Fruit fly (Drosophila melanogaster) whole organism, embryonic: ENCODE results near the gene mldr.

Experiments used
- CG10431 ChIP-seq: fragments of 200-800 bp; sonication (Bioruptor generic); optimal IDR thresholded peaks from 3 replicates; lab custom pipeline; 2018; ENCODE audit warnings: missing biosample characterization, mild to moderate bottlenecking, missing genetic modification characterization
- CG11504 ChIP-seq: fragments of 200-800 bp; sonication (Bioruptor generic); optimal IDR thresholded peaks from 3 replicates; lab custom pipeline; 2019; ENCODE audit warnings: missing biosample characterization, mild to moderate bottlenecking, missing genetic modification characterization, moderate library complexity
- CG11723 ChIP-seq: fragments of 200-800 bp; sonication (Bioruptor generic); optimal IDR thresholded peaks from 2 replicates; lab custom pipeline; 2017; ENCODE audit warnings: missing biosample characterization, mild to moderate bottlenecking, missing genetic modification characterization
- CG12659 ChIP-seq: fragments of 200-800 bp; sonication (Bioruptor generic); optimal IDR thresholded peaks from 3 replicates; lab custom pipeline; 2017; ENCODE audit warnings: mild to moderate bottlenecking, missing biosample characterization, missing genetic modification reagents, missing genetic modification characterization
- CG1529 ChIP-seq: fragments of 200-800 bp; sonication (Bioruptor generic); optimal IDR thresholded peaks from 3 replicates; lab custom pipeline; 2018; ENCODE audit warnings: missing biosample characterization, missing genetic modification characterization
- CG15696 ChIP-seq: fragments of 200-800 bp; sonication (Bioruptor generic); optimal IDR thresholded peaks from 2 replicates; lab custom pipeline; 2019; ENCODE audit warnings: missing biosample characterization, mild to moderate bottlenecking, missing genetic modification characterization, moderate library complexity
- CG16863 ChIP-seq: fragments of 200-800 bp; sonication (Bioruptor generic); optimal IDR thresholded peaks from 3 replicates; lab custom pipeline; 2016; ENCODE audit warnings: missing biosample characterization, missing genetic modification characterization
- CG17612 ChIP-seq: fragments of 200-800 bp; sonication (Bioruptor generic); IDR thresholded peaks from 2 replicates; pipeline ENCODE4 v1.3.6; 2022; ENCODE audit warnings: missing biosample characterization, missing genetic modification characterization
- CG18619 ChIP-seq: fragments of 200-800 bp; sonication (Bioruptor generic); optimal IDR thresholded peaks from 3 replicates; lab custom pipeline; 2017; ENCODE audit warnings: missing biosample characterization, mild to moderate bottlenecking, missing genetic modification characterization
- CG2889 ChIP-seq: fragments of 200-800 bp; sonication (Bioruptor generic); IDR thresholded peaks from 3 replicates; pipeline ENCODE4 v1.3.6; 2022; ENCODE audit warnings: missing biosample characterization, missing genetic modification characterization
- CG3281 ChIP-seq: fragments of 200-800 bp; sonication (Bioruptor generic); optimal IDR thresholded peaks from 3 replicates; lab custom pipeline; 2017; ENCODE audit warnings: missing biosample characterization, mild to moderate bottlenecking, missing genetic modification characterization
- CG34224 ChIP-seq: fragments of 200-800 bp; sonication (Bioruptor generic); IDR thresholded peaks from 3 replicates; pipeline ENCODE4 v1.3.6; 2022; ENCODE audit warnings: missing biosample characterization, missing genetic modification characterization; ENCODE audit not compliant: partially characterized antibody
- CG6689 ChIP-seq: fragments of 200-800 bp; sonication (Bioruptor generic); IDR thresholded peaks from 2 replicates; pipeline ENCODE4 v1.3.6; 2022; ENCODE audit warnings: missing biosample characterization, missing genetic modification characterization
- CG6765 ChIP-seq: fragments of 200-800 bp; sonication (Bioruptor generic); optimal IDR thresholded peaks from 3 replicates; lab custom pipeline; 2017; ENCODE audit warnings: missing biosample characterization, mild to moderate bottlenecking, missing genetic modification characterization
- CG6791 ChIP-seq: fragments of 200-800 bp; sonication (Bioruptor generic); IDR thresholded peaks from 3 replicates; pipeline ENCODE4 v1.3.6; 2022; ENCODE audit warnings: missing biosample characterization, missing genetic modification characterization; ENCODE audit not compliant: partially characterized antibody
- CG6813 ChIP-seq: fragments of 200-800 bp; sonication (Bioruptor generic); optimal IDR thresholded peaks from 2 replicates; lab custom pipeline; 2017; ENCODE audit warnings: missing biosample characterization, missing genetic modification characterization, mild to moderate bottlenecking, moderate library complexity, missing genetic modification reagents
- CG8089 ChIP-seq: fragments of 200-800 bp; sonication (Bioruptor generic); optimal IDR thresholded peaks from 3 replicates; lab custom pipeline; 2016; ENCODE audit warnings: missing biosample characterization, missing genetic modification characterization
- CHES-1-like ChIP-seq: fragments of 200-800 bp; sonication (Bioruptor generic); optimal IDR thresholded peaks from 2 replicates; lab custom pipeline; 2016; ENCODE audit warnings: missing biosample characterization, missing genetic modification characterization
- CrebB ChIP-seq: fragments of 200-800 bp; sonication (Bioruptor generic); optimal IDR thresholded peaks from 3 replicates; lab custom pipeline; 2018; ENCODE audit warnings: missing biosample characterization, mild to moderate bottlenecking, missing genetic modification characterization
- H15 ChIP-seq: fragments of 200-800 bp; sonication (Bioruptor generic); IDR thresholded peaks from 3 replicates; pipeline ENCODE4 v1.3.6; 2022; ENCODE audit warnings: missing biosample characterization, missing genetic modification characterization
- Myb ChIP-seq: fragments of 200-800 bp; sonication (Bioruptor generic); optimal IDR thresholded peaks from 2 replicates; lab custom pipeline; 2016; ENCODE audit warnings: missing biosample characterization, missing genetic modification characterization
- NFAT ChIP-seq: fragments of 200-800 bp; sonication (Bioruptor generic); IDR thresholded peaks from 2 replicates; pipeline ENCODE4 v1.3.6; 2022; ENCODE audit warnings: missing biosample characterization, missing genetic modification characterization
- Scr ChIP-seq: fragments of 200-800 bp; sonication (Bioruptor generic); IDR thresholded peaks from 2 replicates; pipeline ENCODE4 v1.3.6; 2022; ENCODE audit warnings: missing biosample characterization, missing genetic modification characterization; ENCODE audit not compliant: partially characterized antibody
- TFAM ChIP-seq: fragments of 200-800 bp; sonication (Bioruptor generic); optimal IDR thresholded peaks from 2 replicates; lab custom pipeline; 2017; ENCODE audit warnings: missing biosample characterization, missing genetic modification characterization, inconsistent platforms
- Trl ChIP-seq, 3 experiments: fragments of >200 bp in 2 of 3; fragments of 200-800 bp in 1 of 3; sonication (Bioruptor generic) in 1 of 3; optimal IDR thresholded peaks; 2 replicates in 1 of 3; 3 replicates in 2 of 3; lab custom pipeline; 2016 to 2017; ENCODE audit warnings: missing biosample characterization in 1 of 3, missing genetic modification characterization in 1 of 3
- Xbp1 ChIP-seq: fragments of 200-800 bp; sonication (Bioruptor generic); optimal IDR thresholded peaks from 3 replicates; lab custom pipeline; 2016; ENCODE audit warnings: missing biosample characterization, mild to moderate bottlenecking, missing genetic modification characterization
- Xrp1 ChIP-seq: fragments of 200-800 bp; sonication (Bioruptor generic); IDR thresholded peaks from 2 replicates; pipeline ENCODE4 v1.3.6; 2022; ENCODE audit warnings: missing biosample characterization, missing genetic modification characterization
- ato ChIP-seq: fragments of 200-800 bp; sonication (Bioruptor generic); IDR thresholded peaks from 2 replicates; pipeline ENCODE4 v1.3.6; 2022; ENCODE audit warnings: missing biosample characterization, missing genetic modification characterization; ENCODE audit not compliant: partially characterized antibody
- bcd ChIP-seq: fragments of 200-800 bp; sonication (Bioruptor generic); optimal IDR thresholded peaks from 2 replicates; lab custom pipeline; 2017; ENCODE audit warnings: missing biosample characterization, mild to moderate bottlenecking, missing genetic modification characterization
- bigmax ChIP-seq: fragments of 200-800 bp; sonication (Bioruptor generic); optimal IDR thresholded peaks from 2 replicates; lab custom pipeline; 2018; ENCODE audit warnings: missing biosample characterization, mild to moderate bottlenecking, missing genetic modification characterization
- cg ChIP-seq: fragments of 200-800 bp; sonication (Bioruptor generic); optimal IDR thresholded peaks from 3 replicates; lab custom pipeline; 2019; ENCODE audit warnings: missing biosample characterization, mild to moderate bottlenecking, missing genetic modification characterization, moderate library complexity
- ci ChIP-seq: fragments of 200-800 bp; sonication (Bioruptor generic); IDR thresholded peaks from 3 replicates; pipeline ENCODE4 v1.3.6; 2022; ENCODE audit warnings: missing biosample characterization, missing genetic modification characterization
- crol ChIP-seq: fragments of 200-800 bp; sonication (Bioruptor generic); IDR thresholded peaks from 2 replicates; pipeline ENCODE4 v1.3.6; 2022; ENCODE audit warnings: missing biosample characterization, missing genetic modification characterization
- cwo ChIP-seq: fragments of 200-800 bp; sonication (Bioruptor generic); optimal IDR thresholded peaks from 3 replicates; lab custom pipeline; 2017; ENCODE audit warnings: missing biosample characterization, missing genetic modification characterization, mild to moderate bottlenecking, moderate library complexity, missing genetic modification reagents
- disco-r ChIP-seq: fragments of 200-800 bp; sonication (Bioruptor generic); optimal IDR thresholded peaks from 2 replicates; lab custom pipeline; 2016; ENCODE audit warnings: missing biosample characterization, missing genetic modification characterization
- dpn ChIP-seq, 2 experiments: fragments of 200-800 bp; sonication (Bioruptor generic); optimal IDR thresholded peaks; 3 replicates each; lab custom pipeline; 2016; ENCODE audit warnings: missing biosample characterization in 2 of 2, missing genetic modification characterization in 2 of 2
- emc ChIP-seq: fragments of 200-800 bp; sonication (Bioruptor generic); optimal IDR thresholded peaks from 2 replicates; lab custom pipeline; 2016; ENCODE audit warnings: missing biosample characterization, missing genetic modification characterization
- esg ChIP-seq: fragments of 200-800 bp; sonication (Bioruptor generic); conservative IDR thresholded peaks from 2 replicates; pipeline ENCODE4 v1.3.6; 2022; ENCODE audit warnings: missing biosample characterization, missing genetic modification characterization
- hbn ChIP-seq: fragments of 200-800 bp; sonication (Bioruptor generic); IDR thresholded peaks from 2 replicates; pipeline ENCODE4 v1.3.6; 2022; ENCODE audit warnings: missing biosample characterization, missing genetic modification characterization; ENCODE audit not compliant: partially characterized antibody
- oc ChIP-seq: fragments of 200-800 bp; sonication (Bioruptor generic); optimal IDR thresholded peaks from 2 replicates; lab custom pipeline; 2018; ENCODE audit warnings: missing biosample characterization, mild to moderate bottlenecking, missing genetic modification characterization, moderate library complexity
- p53 ChIP-seq: fragments of 200-800 bp; sonication (Bioruptor generic); optimal IDR thresholded peaks from 2 replicates; lab custom pipeline; 2016; ENCODE audit warnings: missing biosample characterization, missing genetic modification characterization
- pfk ChIP-seq: fragments of 200-800 bp; sonication (Bioruptor generic); optimal IDR thresholded peaks from 2 replicates; lab custom pipeline; 2018; ENCODE audit warnings: missing biosample characterization, mild to moderate bottlenecking, missing genetic modification characterization, moderate library complexity
- pzg ChIP-seq: fragments of 200-800 bp; sonication (Bioruptor generic); optimal IDR thresholded peaks from 3 replicates; lab custom pipeline; 2018; ENCODE audit warnings: missing biosample characterization, mild to moderate bottlenecking, missing genetic modification characterization, moderate library complexity
- tin ChIP-seq: fragments of 200-800 bp; sonication (Bioruptor generic); optimal IDR thresholded peaks from 3 replicates; lab custom pipeline; 2016; ENCODE audit warnings: missing biosample characterization, missing genetic modification characterization
- ttk ChIP-seq: fragments of 200-800 bp; sonication (Bioruptor generic); IDR thresholded peaks from 2 replicates; pipeline ENCODE4 v2.1.2; 2022; ENCODE audit warnings: missing biosample characterization, missing genetic modification characterization
- tup ChIP-seq: fragments of 200-800 bp; sonication (Bioruptor generic); optimal IDR thresholded peaks from 2 replicates; lab custom pipeline; 2016; ENCODE audit warnings: missing biosample characterization, mild to moderate bottlenecking, missing genetic modification characterization, moderate library complexity
- vvl ChIP-seq: fragments of 200-800 bp; sonication (Bioruptor generic); IDR thresholded peaks from 2 replicates; pipeline ENCODE4 v1.3.6; 2022; ENCODE audit warnings: missing biosample characterization, missing genetic modification characterization
- zen ChIP-seq: fragments of 200-800 bp; sonication (Bioruptor generic); optimal IDR thresholded peaks from 3 replicates; lab custom pipeline; 2018; ENCODE audit warnings: missing biosample characterization, mild to moderate bottlenecking, missing genetic modification characterization, moderate library complexity

mldr gene

dm6 chrX:6266092-6266491 is 25.0 kb upstream of the mldr start:
- peak; percentile 85 for TF ChIP-seq pfk
- no peak for TF ChIP-seq CG3281 (GFP tag; lab: Kevin White, UChicago)
- peak; percentile 29 for TF ChIP-seq CG11504 (tag; lab: Kevin White, UChicago)
- no peak for TF ChIP-seq pzg (GFP tag; lab: Kevin White, UChicago)
- no peak for TF ChIP-seq disco-r (GFP tag; lab: Kevin White, UChicago)
- TF ChIP-seq CG6765, result no peak
- TF ChIP-seq CG1529 (GFP tag; lab: Kevin White, UChicago), result no peak
- TF ChIP-seq cg (GFP tag; lab: Kevin White, UChicago), result peak; percentile 39
- TF ChIP-seq vvl (GFP tag; lab: Robert Waterston, UW), result no peak
- TF ChIP-seq CG12659 (GFP tag; lab: Kevin White, UChicago), result no peak
- TF ChIP-seq Trl (optimal IDR thresholded peaks at IDR 0.05; lab: Kevin White, UChicago), result peak; percentile 30 to 58
- TF ChIP-seq Trl (GFP tag; optimal IDR thresholded peaks at IDR 0.05; lab: Kevin White, UChicago), result no peak
- peak; percentile 91 for TF ChIP-seq CG10431 (GFP tag; lab: Kevin White, UChicago)
- 0 out of 3 replicates have a peak, but pooled peaks have one; percentile 20 for TF ChIP-seq ci (GFP tag; lab: Robert Waterston, UW)
- peak; percentile 87 for TF ChIP-seq bigmax (GFP tag; lab: Kevin White, UChicago)
- no peak for TF ChIP-seq Xrp1 (GFP tag; lab: Robert Waterston, UW)
- TF ChIP-seq oc (tag; lab: Kevin White, UChicago), result no peak
- peak; percentile 76 for TF ChIP-seq crol (GFP tag; lab: Robert Waterston, UW)
- no peak for TF ChIP-seq TFAM (GFP tag; lab: Kevin White, UChicago)
- TF ChIP-seq CG6689 (GFP tag; lab: Robert Waterston, UW), result no peak

- peak; percentile 10 for TF ChIP-seq CG18619 (GFP tag; lab: Kevin White, UChicago)
- TF ChIP-seq CG2889 (GFP tag; lab: Robert Waterston, UW), result 0 out of 3 replicates have a peak, but pooled peaks have one; percentile 13
- TF ChIP-seq emc (GFP tag; lab: Kevin White, UChicago), result no peak
- TF ChIP-seq CG6813 (GFP tag; lab: Kevin White, UChicago), result no peak
- TF ChIP-seq Scr (GFP tag; lab: Robert Waterston, UW), result no peak
- peak; percentile 56 to 57 for TF ChIP-seq dpn (GFP tag; optimal IDR thresholded peaks at IDR 0.05; lab: Kevin White, UChicago)
- peak; percentile 21 for TF ChIP-seq bcd (GFP tag; lab: Kevin White, UChicago)
- no peak for TF ChIP-seq tup (GFP tag; lab: Kevin White, UChicago)
- no peak for TF ChIP-seq CrebB (tag; lab: Kevin White, UChicago)
- TF ChIP-seq CG11723, result peak; percentile 28
- peak; percentile 9 for TF ChIP-seq CHES-1-like
- peak; percentile 41 for TF ChIP-seq tin (GFP tag; lab: Kevin White, UChicago)
- peak; percentile 14 for TF ChIP-seq p53
- peak; percentile 45; the same call in 1 of the 2 replicates for TF ChIP-seq CG17612 (GFP tag; lab: Robert Waterston, UW)
- TF ChIP-seq Xbp1 (GFP tag; lab: Kevin White, UChicago), result peak; percentile 64
- TF ChIP-seq cwo (GFP tag; lab: Kevin White, UChicago), result no peak
- TF ChIP-seq CG16863 (GFP tag; lab: Kevin White, UChicago), result peak; percentile 57
- peak; percentile 57 for TF ChIP-seq esg (GFP tag; lab: Robert Waterston, UW)
- no peak for TF ChIP-seq hbn (GFP tag; lab: Robert Waterston, UW)
- peak; percentile 26; the same call in 1 of the 2 replicates for TF ChIP-seq ttk (GFP tag; lab: Robert Waterston, UW)
- TF ChIP-seq NFAT (GFP tag; lab: Robert Waterston, UW), result peak; percentile 61
- no peak for TF ChIP-seq CG34224
- peak; percentile 47 for TF ChIP-seq CG8089
- peak; percentile 44 for TF ChIP-seq Myb
- TF ChIP-seq CG6791 (GFP tag; lab: Robert Waterston, UW), result no peak
- peak; percentile 24 for TF ChIP-seq zen (tag; lab: Kevin White, UChicago)
- no peak for TF ChIP-seq ato
- peak; percentile 36 for TF ChIP-seq CG15696 (tag; lab: Kevin White, UChicago)
- peak; percentile 45; the same call in 1 of the 3 replicates for TF ChIP-seq H15
Measured at dm6 chrX:6267187-6267711, 23.9 kb upstream of the mldr start, which contains the start of gene schlank. Gene schlank (minus strand): TSS chrX:6267228.
